Worm (Caenorhabditis elegans) whole organism, L4 larva: ENCODE results near the gene flp-27.

Source experiments
- F10B5.3 ChIP-seq: sonication (generic microtip); optimal IDR thresholded peaks from 2 replicates; lab custom pipeline; 2016; ENCODE audit warnings: mild to moderate bottlenecking, missing genetic modification characterization, missing compliant biosample characterization
- F26F4.8 ChIP-seq: fragments of 200-800 bp; sonication (Bioruptor generic); conservative IDR thresholded peaks from 2 replicates; pipeline ENCODE4 v1.3.6; 2022; ENCODE audit warnings: missing genetic modification characterization, missing compliant biosample characterization
- F37D6.2 ChIP-seq: sonication (generic microtip); optimal IDR thresholded peaks from 2 replicates; lab custom pipeline; 2016; ENCODE audit warnings: mild to moderate bottlenecking, missing genetic modification characterization, missing compliant biosample characterization
- F44E2.7 ChIP-seq: fragments of 200-800 bp; sonication (Bioruptor generic); IDR thresholded peaks from 2 replicates; pipeline ENCODE4 v2.1.2; 2022; ENCODE audit warnings: missing genetic modification characterization, missing compliant biosample characterization
- T26A8.4 ChIP-seq: fragments of 200-800 bp; sonication (Bioruptor generic); IDR thresholded peaks from 2 replicates; pipeline ENCODE4 v1.3.6; 2022; ENCODE audit warnings: missing genetic modification characterization, missing compliant biosample characterization
- Y75B8A.6 ChIP-seq: fragments of 200-800 bp; sonication (Bioruptor generic); IDR thresholded peaks from 2 replicates; pipeline ENCODE4 v1.3.6; 2022; ENCODE audit warnings: missing genetic modification reagents, missing genetic modification characterization, missing compliant biosample characterization
- aha-1 ChIP-seq: fragments of 150-350 bp; peaks from one replicate; lab custom pipeline; 2014; ENCODE audit warnings: missing biosample characterization, missing genetic modification characterization
- aly-2 ChIP-seq: sonication (generic microtip); optimal IDR thresholded peaks from 2 replicates; lab custom pipeline; 2018; ENCODE audit warnings: missing biosample characterization, missing genetic modification characterization
- ama-1 ChIP-seq: fragments of 150-350 bp; optimal IDR thresholded peaks from 2 replicates; lab custom pipeline; 2014; ENCODE audit warnings: inconsistent platforms, mixed read lengths
- arid-1 ChIP-seq: fragments of 200-800 bp; sonication (Bioruptor generic); conservative IDR thresholded peaks from 2 replicates; pipeline ENCODE4 v1.3.6; 2022; ENCODE audit warnings: missing genetic modification reagents, missing genetic modification characterization, missing compliant biosample characterization
- ceh-20 ChIP-seq: fragments of 200-800 bp; sonication (Bioruptor generic); IDR thresholded peaks from 2 replicates; pipeline ENCODE4 v1.3.6; 2022; ENCODE audit warnings: missing genetic modification reagents, missing genetic modification characterization, missing compliant biosample characterization
- ctbp-1 ChIP-seq: fragments of 200-800 bp; sonication (Bioruptor generic); IDR thresholded peaks from 2 replicates; pipeline ENCODE4 v1.3.6; 2022; ENCODE audit warnings: missing genetic modification reagents, missing genetic modification characterization, missing compliant biosample characterization
- daf-16 ChIP-seq, 3 experiments: sonication (generic microtip); optimal IDR thresholded peaks; 2 replicates each; lab custom pipeline; 2016 to 2017; ENCODE audit warnings: missing genetic modification characterization in 3 of 3, missing genetic modification reagents in 3 of 3, mild to moderate bottlenecking in 2 of 3, missing compliant biosample characterization in 2 of 3, missing biosample characterization in 1 of 3, moderate library complexity in 1 of 3
- dmd-6 ChIP-seq: fragments of 200-800 bp; sonication (Bioruptor generic); IDR thresholded peaks from 2 replicates; pipeline ENCODE4 v1.3.6; 2022; ENCODE audit warnings: missing genetic modification reagents, missing genetic modification characterization, missing compliant biosample characterization
- dmd-9 ChIP-seq: fragments of 200-800 bp; sonication (Bioruptor generic); IDR thresholded peaks from 2 replicates; pipeline ENCODE4 v1.3.6; 2022; ENCODE audit warnings: missing genetic modification reagents, missing genetic modification characterization, missing compliant biosample characterization
- dpl-1 ChIP-seq: fragments of 150-350 bp; optimal IDR thresholded peaks from 2 replicates; lab custom pipeline; 2014; ENCODE audit warnings: missing biosample characterization, missing genetic modification reagents, missing genetic modification characterization
- dve-1 ChIP-seq: sonication (generic microtip); optimal IDR thresholded peaks from 2 replicates; lab custom pipeline; 2017; ENCODE audit warnings: antibody characterized with exemption, mild to moderate bottlenecking, missing genetic modification characterization, missing compliant biosample characterization; ENCODE audit not compliant: insufficient read depth
- egl-43 ChIP-seq: fragments of 200-800 bp; sonication (Bioruptor generic); IDR thresholded peaks from 2 replicates; pipeline ENCODE4 v1.3.6; 2022; ENCODE audit warnings: missing genetic modification reagents, missing genetic modification characterization, missing compliant biosample characterization
- hif-1 ChIP-seq, 2 experiments: sonication (generic microtip); optimal IDR thresholded peaks; 2 replicates each; lab custom pipeline; 2016 to 2017; ENCODE audit warnings: missing compliant biosample characterization in 2 of 2, missing genetic modification characterization in 2 of 2, missing genetic modification reagents in 2 of 2, missing genotype in 2 of 2, mild to moderate bottlenecking in 1 of 2
- hlh-11 ChIP-seq: fragments of 200-800 bp; sonication (Bioruptor generic); optimal IDR thresholded peaks from 2 replicates; lab custom pipeline; 2018; ENCODE audit warnings: mild to moderate bottlenecking, missing genetic modification characterization, missing compliant biosample characterization
- hlh-30 ChIP-seq: sonication (generic microtip); optimal IDR thresholded peaks from 2 replicates; lab custom pipeline; 2017; ENCODE audit warnings: antibody characterized with exemption, mild to moderate bottlenecking, missing genetic modification characterization, missing compliant biosample characterization; ENCODE audit not compliant: insufficient read depth
- lin-38 ChIP-seq: fragments of 200-800 bp; sonication (Bioruptor generic); IDR thresholded peaks from 2 replicates; pipeline ENCODE4 v1.3.6; 2022; ENCODE audit warnings: missing genetic modification reagents, missing genetic modification characterization, missing compliant biosample characterization
- lsy-2 ChIP-seq, 2 experiments: fragments of 150-350 bp in 1 of 2; sonication (generic microtip) in 1 of 2; optimal IDR thresholded peaks; 2 replicates each; lab custom pipeline; 2014 to 2017; ENCODE audit warnings: missing biosample characterization in 2 of 2, missing genetic modification characterization in 2 of 2
- mep-1 ChIP-seq: fragments of 150-350 bp; sonication (generic microtip); optimal IDR thresholded peaks from 3 replicates; lab custom pipeline; 2014; ENCODE audit warnings: missing biosample characterization, missing genetic modification characterization
- mes-2 ChIP-seq: sonication (generic microtip); optimal IDR thresholded peaks from 2 replicates; lab custom pipeline; 2016; ENCODE audit warnings: missing genotype, mild to moderate bottlenecking, missing genetic modification characterization, missing compliant biosample characterization; ENCODE audit not compliant: poor library complexity, severe bottlenecking
- mxl-3 ChIP-seq: fragments of 200-800 bp; sonication (Bioruptor generic); optimal IDR thresholded peaks from 2 replicates; lab custom pipeline; 2018; ENCODE audit warnings: mild to moderate bottlenecking, missing genetic modification characterization, missing compliant biosample characterization
- nhr-237 ChIP-seq: sonication (generic microtip); optimal IDR thresholded peaks from 2 replicates; lab custom pipeline; 2017; ENCODE audit warnings: missing biosample characterization, missing genetic modification characterization
- nhr-28 ChIP-seq: fragments of 150-350 bp; optimal IDR thresholded peaks from 2 replicates; lab custom pipeline; 2014; ENCODE audit warnings: missing biosample characterization, missing genetic modification characterization
- nhr-77 ChIP-seq: fragments of 150-350 bp; optimal IDR thresholded peaks from 2 replicates; lab custom pipeline; 2014; ENCODE audit warnings: missing biosample characterization, missing genetic modification characterization
- php-3 ChIP-seq: fragments of 200-800 bp; sonication (Bioruptor generic); IDR thresholded peaks from 2 replicates; pipeline ENCODE4 v1.3.6; 2022; ENCODE audit warnings: missing genetic modification reagents, missing genetic modification characterization, missing compliant biosample characterization
- rbr-2 ChIP-seq: sonication (generic microtip); optimal IDR thresholded peaks from 2 replicates; lab custom pipeline; 2016; ENCODE audit warnings: missing genotype, missing genetic modification characterization, missing compliant biosample characterization
- snpc-1.2 ChIP-seq: fragments of 200-800 bp; sonication (Bioruptor generic); IDR thresholded peaks from 2 replicates; pipeline ENCODE4 v1.3.6; 2022; ENCODE audit warnings: missing genetic modification reagents, missing genetic modification characterization, missing compliant biosample characterization
- spr-1 ChIP-seq: sonication (generic microtip); optimal IDR thresholded peaks from 2 replicates; lab custom pipeline; 2016; ENCODE audit warnings: mild to moderate bottlenecking, missing genetic modification characterization, missing compliant biosample characterization
- unc-62 ChIP-seq, 3 experiments: fragments of 150-350 bp in 1 of 3; sonication (generic microtip); optimal IDR thresholded peaks in 2 of 3; peaks in 1 of 3; 1 replicate in 1 of 3; 2 replicates in 2 of 3; lab custom pipeline; 2014 to 2017; ENCODE audit warnings: missing biosample characterization in 3 of 3, missing genetic modification characterization in 3 of 3, missing genetic modification reagents in 3 of 3, missing genotype in 1 of 3
- vab-7 ChIP-seq: fragments of 200-800 bp; sonication (Bioruptor generic); IDR thresholded peaks from 2 replicates; pipeline ENCODE4 v1.3.6; 2022; ENCODE audit warnings: missing genetic modification reagents, missing genetic modification characterization, missing compliant biosample characterization
- zag-1 ChIP-seq: fragments of 150-350 bp; optimal IDR thresholded peaks from 2 replicates; lab custom pipeline; 2014; ENCODE audit warnings: missing biosample characterization, missing genetic modification characterization
- ztf-11 ChIP-seq: fragments of 150-350 bp; optimal IDR thresholded peaks from 2 replicates; lab custom pipeline; 2014; ENCODE audit warnings: missing biosample characterization, missing genetic modification characterization

flp-27 gene

ce11 chrII:5688959-5689358 lies 8.2 kb downstream of the flp-27 start, which contains the start of gene C25H3.11:
Gene C25H3.11, minus strand, starts transcription at chrII:5689040.
- TF ChIP-seq php-3 (GFP tag; lab: Robert Waterston, UW), result 0 out of 2 replicates have a peak, but pooled peaks have one; percentile 32
- no peak for TF ChIP-seq F26F4.8 (GFP tag; lab: Robert Waterston, UW)
- TF ChIP-seq dmd-6, result peak; percentile 49; the same call in 1 of the 2 replicates
- TF ChIP-seq nhr-28 (tag; lab: Kevin White, UChicago), result peak; percentile 49
- TF ChIP-seq mxl-3 (GFP tag; lab: Kevin White, UChicago), result peak; percentile 54
- TF ChIP-seq vab-7, result peak; percentile 20; the same call in 1 of the 2 replicates
- peak; percentile 47 for TF ChIP-seq mep-1 (tag; lab: Kevin White, UChicago)
- TF ChIP-seq F44E2.7, result 0 out of 2 replicates have a peak, but pooled peaks have one; percentile 45
- no peak for TF ChIP-seq F10B5.3 (tag; lab: Kevin White, UChicago)
- no peak for TF ChIP-seq snpc-1.2 (GFP tag; lab: Robert Waterston, UW)
- TF ChIP-seq F37D6.2 (tag; lab: Kevin White, UChicago), result no peak
- 0 out of 2 replicates have a peak, but pooled peaks have one; percentile 55 for TF ChIP-seq egl-43 (GFP tag; lab: Robert Waterston, UW)
- TF ChIP-seq daf-16 (GFP tag; optimal IDR thresholded peaks at IDR 0.05; lab: Kevin White, UChicago), result no peak
- TF ChIP-seq daf-16 (tag; optimal IDR thresholded peaks at IDR 0.05; lab: Kevin White, UChicago), result peak; percentile 66
- peak in 1 of 2 experiments; percentile 76 for TF ChIP-seq unc-62 (GFP tag; optimal IDR thresholded peaks at IDR 0.05 in 1 of 2; lab: Kevin White, UChicago)
- TF ChIP-seq unc-62 (tag; optimal IDR thresholded peaks at IDR 0.05; lab: Kevin White, UChicago), result no peak
- peak; percentile 78 for TF ChIP-seq hlh-11 (tag; lab: Kevin White, UChicago)
- TF ChIP-seq nhr-237, result no peak
- TF ChIP-seq hif-1 (tag; optimal IDR thresholded peaks at IDR 0.05; lab: Kevin White, UChicago), result peak in 1 of 2 experiments; percentile 52
- no peak for TF ChIP-seq lin-38 (GFP tag; lab: Robert Waterston, UW)
- TF ChIP-seq zag-1, result no peak
- peak; percentile 37 for TF ChIP-seq nhr-77 (tag; lab: Kevin White, UChicago)
- TF ChIP-seq dpl-1, result no peak
- 0 out of 2 replicates have a peak, but pooled peaks have one; percentile 15 for TF ChIP-seq T26A8.4 (GFP tag; lab: Robert Waterston, UW)
- TF ChIP-seq ama-1 (lab: Kevin White, UChicago), result peak; percentile 53
- TF ChIP-seq arid-1 (GFP tag; lab: Robert Waterston, UW), result 0 out of 2 replicates have a peak, but pooled peaks have one; percentile 24
- TF ChIP-seq Y75B8A.6 (GFP tag; lab: Robert Waterston, UW), result 0 out of 2 replicates have a peak, but pooled peaks have one; percentile 10
- peak; percentile 64 for TF ChIP-seq mes-2 (tag; lab: Kevin White, UChicago)
- no peak for TF ChIP-seq dmd-9
- peak; percentile 49 for TF ChIP-seq dve-1 (tag; lab: Kevin White, UChicago)
- TF ChIP-seq spr-1 (tag; lab: Kevin White, UChicago), result peak; percentile 28
- no peak for TF ChIP-seq ceh-20
- peak; percentile 86 for TF ChIP-seq hlh-30
- TF ChIP-seq, all 104 proteins: peak for 21

ce11 chrII:5691216-5691771 lies 10.5 kb downstream of the flp-27 start, which contains the start of the genes ndub-5 and eif-2D:
Gene ndub-5, minus strand, starts transcription at chrII:5691353.
Gene eif-2D, plus strand, starts transcription at chrII:5691721.
- no peak for TF ChIP-seq F26F4.8 (GFP tag; lab: Robert Waterston, UW)
- no peak for TF ChIP-seq rbr-2 (tag; lab: Kevin White, UChicago)
- no peak for TF ChIP-seq dmd-6
- peak in 1 of 2 experiments; percentile 37 for TF ChIP-seq lsy-2 (tag; optimal IDR thresholded peaks at IDR 0.05; lab: Kevin White, UChicago)
- TF ChIP-seq ctbp-1 (GFP tag; lab: Robert Waterston, UW), result no peak
- no peak for TF ChIP-seq ztf-11 (tag; lab: Kevin White, UChicago)
- peak; percentile 75 for TF ChIP-seq aha-1
- TF ChIP-seq nhr-237, result no peak
- TF ChIP-seq mes-2 (tag; lab: Kevin White, UChicago), result peak; percentile 50
- no peak for TF ChIP-seq nhr-28 (tag; lab: Kevin White, UChicago)
- TF ChIP-seq snpc-1.2 (GFP tag; lab: Robert Waterston, UW), result no peak
- TF ChIP-seq aly-2 (tag; lab: Kevin White, UChicago), result no peak
- TF ChIP-seq mep-1 (tag; lab: Kevin White, UChicago), result peak; percentile 5
- no peak for TF ChIP-seq mxl-3 (GFP tag; lab: Kevin White, UChicago)
- TF ChIP-seq unc-62 (GFP tag; optimal IDR thresholded peaks at IDR 0.05 in 1 of 2; lab: Kevin White, UChicago), result peak in 1 of 2 experiments; percentile 15
- TF ChIP-seq unc-62 (tag; optimal IDR thresholded peaks at IDR 0.05; lab: Kevin White, UChicago), result no peak
